Worm (Caenorhabditis elegans) whole organism, mixed stage, embryonic: ENCODE measurements around the gene efn-2.

Experiments
- blmp-1 ChIP-seq: fragments of 150-350 bp; optimal IDR thresholded peaks from 2 replicates; lab custom pipeline; 2014; ENCODE audit warnings: missing biosample characterization, missing genetic modification characterization
- ceh-39 ChIP-seq: fragments of 150-350 bp; optimal IDR thresholded peaks from 2 replicates; lab custom pipeline; 2014; ENCODE audit warnings: missing biosample characterization, missing genetic modification characterization
- elt-3 ChIP-seq: fragments of 150-350 bp; optimal IDR thresholded peaks from 2 replicates; lab custom pipeline; 2014; ENCODE audit warnings: missing biosample characterization, missing genetic modification characterization
- hlh-1 ChIP-seq: fragments of 150-350 bp; optimal IDR thresholded peaks from 2 replicates; lab custom pipeline; 2014; ENCODE audit warnings: missing biosample characterization, missing genetic modification reagents, missing genetic modification characterization
- mep-1 ChIP-seq: fragments of 150-350 bp; optimal IDR thresholded peaks from 2 replicates; lab custom pipeline; 2017; ENCODE audit warnings: missing biosample characterization, missing genetic modification reagents, missing genetic modification characterization, inconsistent platforms
- nhr-12 ChIP-seq: fragments of 150-350 bp; optimal IDR thresholded peaks from 2 replicates; lab custom pipeline; 2014; ENCODE audit warnings: missing biosample characterization, missing genetic modification characterization
- nhr-28 ChIP-seq: fragments of 150-350 bp; optimal IDR thresholded peaks from 2 replicates; lab custom pipeline; 2014; ENCODE audit warnings: missing biosample characterization, missing genetic modification characterization
- pha-4 ChIP-seq: fragments of 150-350 bp; optimal IDR thresholded peaks from 2 replicates; lab custom pipeline; 2018; ENCODE audit warnings: missing biosample characterization, missing genetic modification reagents, missing genetic modification characterization
- snpc-4 ChIP-seq: fragments of 150-350 bp; optimal IDR thresholded peaks from 2 replicates; lab custom pipeline; 2014; ENCODE audit warnings: missing biosample characterization, missing genetic modification characterization
- sptf-1 ChIP-seq: sonication (generic microtip); optimal IDR thresholded peaks from 2 replicates; lab custom pipeline; 2017; ENCODE audit warnings: mild to moderate bottlenecking, missing genetic modification characterization, moderate library complexity, missing compliant biosample characterization
- unc-39 ChIP-seq: fragments of 150-350 bp; optimal IDR thresholded peaks from 2 replicates; lab custom pipeline; 2014; ENCODE audit warnings: missing biosample characterization, missing genetic modification characterization
- unc-62 ChIP-seq: fragments of 150-350 bp; optimal IDR thresholded peaks from 2 replicates; lab custom pipeline; 2014; ENCODE audit warnings: missing biosample characterization, missing genetic modification reagents, missing genetic modification characterization
- ztf-11 ChIP-seq: fragments of 150-350 bp; optimal IDR thresholded peaks from 2 replicates; lab custom pipeline; 2014; ENCODE audit warnings: missing biosample characterization, missing genetic modification characterization

DNA sequence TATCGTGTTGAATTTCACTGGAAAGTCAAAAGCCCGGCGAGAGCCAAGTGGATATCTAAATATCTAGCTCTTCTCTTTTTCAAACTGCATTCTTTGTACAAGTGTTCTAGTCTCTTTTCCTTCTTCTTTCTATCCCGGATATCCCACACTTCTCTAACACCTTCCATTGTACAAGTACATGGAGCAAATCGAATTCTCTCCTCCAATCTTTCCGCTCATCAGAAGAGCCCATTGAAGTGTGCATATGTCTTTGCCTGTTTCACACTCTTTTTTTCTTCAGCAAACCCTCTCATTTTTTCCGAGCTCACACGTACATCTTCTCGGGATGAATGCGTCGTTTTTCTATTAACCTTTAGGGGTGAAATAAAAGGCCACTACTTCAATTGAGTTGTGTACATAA, 2.7 kb upstream of the efn-2 start:
- TF ChIP-seq mep-1 (tag; lab: Kevin White, UChicago), result no peak
- no peak for TF ChIP-seq nhr-28
- TF ChIP-seq sptf-1 (tag; lab: Kevin White, UChicago), result no peak
- TF ChIP-seq elt-3 (tag; lab: Kevin White, UChicago), result no peak
- no peak for TF ChIP-seq nhr-12 (tag; lab: Kevin White, UChicago)
- TF ChIP-seq snpc-4, result no peak
- no peak for TF ChIP-seq blmp-1 (tag; lab: Kevin White, UChicago)
- TF ChIP-seq pha-4 (tag; lab: Kevin White, UChicago), result no peak
- TF ChIP-seq hlh-1 (tag; lab: Kevin White, UChicago), result no peak
- TF ChIP-seq ceh-39 (tag; lab: Kevin White, UChicago), result no peak
- TF ChIP-seq unc-62 (GFP tag; lab: Kevin White, UChicago), result no peak
- TF ChIP-seq unc-39, result no peak
- no peak for TF ChIP-seq ztf-11 (tag; lab: Kevin White, UChicago)
